Worm (Caenorhabditis elegans) whole organism, midembryonic: ENCODE measurements around the gene puf-12.

Source experiments
- flt-1 ChIP-seq: fragments of 200-800 bp; sonication (Bioruptor generic); IDR thresholded peaks from 2 replicates; pipeline ENCODE4 v1.3.6; 2022; ENCODE audit warnings: missing genetic modification characterization, missing compliant biosample characterization
- ztf-23 ChIP-seq: fragments of 200-800 bp; sonication (Bioruptor generic); IDR thresholded peaks from 2 replicates; pipeline ENCODE4 v1.3.6; 2022; ENCODE audit warnings: missing genetic modification reagents, missing genetic modification characterization, missing compliant biosample characterization

DNA sequence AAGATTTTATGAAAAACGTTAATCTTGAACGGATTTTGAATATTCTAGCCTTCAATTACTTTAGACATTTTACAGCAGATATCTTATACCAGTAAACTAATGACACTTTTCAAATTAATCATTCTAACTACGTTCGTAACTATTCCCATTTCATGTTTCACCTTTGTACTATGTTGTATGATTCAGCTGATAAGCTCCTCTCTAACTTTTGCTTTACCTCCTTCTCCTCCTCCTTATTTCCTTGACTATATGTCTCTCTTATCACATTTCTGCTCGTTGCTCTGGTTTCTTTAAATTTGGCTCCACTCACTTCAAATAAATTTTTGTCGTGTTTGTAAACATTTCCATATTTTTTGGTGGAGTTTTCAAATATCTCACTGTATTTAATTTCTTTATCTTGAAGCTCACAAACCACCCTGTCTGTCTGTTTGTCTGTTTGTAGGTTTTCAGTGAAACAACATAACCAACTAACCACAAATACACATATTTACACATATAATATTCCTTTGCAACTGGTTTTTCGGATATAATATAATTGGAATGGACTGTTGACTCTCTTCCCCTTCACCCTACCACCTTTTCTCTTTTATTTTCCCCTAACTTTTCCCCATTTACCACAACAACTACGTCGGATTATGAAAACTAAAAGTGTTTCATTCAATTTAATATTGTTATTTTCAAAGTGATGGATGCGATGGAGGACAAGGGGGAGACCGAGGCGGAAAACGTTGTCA lies 5.8 kb upstream of the puf-12 start, which contains the start of gene lact-2:
- TF ChIP-seq ztf-23 = no peak
- TF ChIP-seq flt-1 (GFP tag; lab: Robert Waterston, UW) = no peak
